Worm (Caenorhabditis elegans): Measurements from ENCODE around the gene nex-1.

Gene nex-1

ce11 chrIII:5234312-5234711 is 8.9 kb downstream of the nex-1 start, which contains the start of gene mrps-26:
Gene mrps-26, plus strand, starts transcription at chrIII:5234612.
- TF ChIP-seq unc-62 (GFP tag; optimal IDR thresholded peaks at IDR 0.05), result no peak

ce11 chrIII:5236104-5236503 is 10.7 kb downstream of the nex-1 start, which contains the start of gene prx-10:
Gene prx-10, plus strand, starts transcription at chrIII:5236404.
- no peak for TF ChIP-seq unc-62 (GFP tag; optimal IDR thresholded peaks at IDR 0.05)

- TF ChIP-seq unc-62 (GFP tag; optimal IDR thresholded peaks at IDR 0.05), result no peak
Observed at ce11 chrIII:5241854-5242253, 16.4 kb downstream of the nex-1 start.

ce11 chrIII:5244539-5244938 is 19.1 kb downstream of the nex-1 start, which contains the start of gene cnd-1:
Gene cnd-1, minus strand, starts transcription at chrIII:5244639.
- TF ChIP-seq unc-62 (GFP tag; optimal IDR thresholded peaks at IDR 0.05), result no peak

- no peak for TF ChIP-seq unc-62 (GFP tag; optimal IDR thresholded peaks at IDR 0.05)
Observed at ce11 chrIII:5245067-5245466, 19.6 kb downstream of the nex-1 start.

- TF ChIP-seq unc-62 (GFP tag; optimal IDR thresholded peaks at IDR 0.05), result no peak
Observed at ce11 chrIII:5248706-5249105, 23.3 kb downstream of the nex-1 start.

- no peak for TF ChIP-seq unc-62 (GFP tag; optimal IDR thresholded peaks at IDR 0.05)
Observed at ce11 chrIII:5254108-5254507, 28.7 kb downstream of the nex-1 start, which contains the start of the genes sumv-1 and gop-1. Gene sumv-1, minus strand, starts transcription at chrIII:5254187. Gene gop-1, plus strand, starts transcription at chrIII:5254438.

- TF ChIP-seq unc-62 (GFP tag; optimal IDR thresholded peaks at IDR 0.05), result no peak
Observed at ce11 chrIII:5258918-5259317, 33.5 kb downstream of the nex-1 start, which contains the start of gene gop-2. Gene gop-2, plus strand, starts transcription at chrIII:5259023.

- TF ChIP-seq unc-62 (GFP tag; optimal IDR thresholded peaks at IDR 0.05), result no peak
Observed at ce11 chrIII:5260394-5260793, 35.0 kb downstream of the nex-1 start, which contains the start of gene gop-3. Gene gop-3, plus strand, starts transcription at chrIII:5260694.

ce11 chrIII:5263299-5263993 is 38.0 kb downstream of the nex-1 start, which contains the start of the genes C34E10.9 and hap-1:
Gene C34E10.9, minus strand, starts transcription at chrIII:5263399.
Gene hap-1, plus strand, starts transcription at chrIII:5263943.
- no peak for TF ChIP-seq unc-62 (GFP tag; optimal IDR thresholded peaks at IDR 0.05)

ce11 chrIII:5264813-5265212 is 39.4 kb downstream of the nex-1 start, which contains the start of gene gro-1:
Gene gro-1, plus strand, starts transcription at chrIII:5265113.
- no peak for TF ChIP-seq unc-62 (GFP tag; optimal IDR thresholded peaks at IDR 0.05)

- no peak for TF ChIP-seq unc-62 (GFP tag; optimal IDR thresholded peaks at IDR 0.05)
Observed at ce11 chrIII:5267217-5267906, 41.9 kb downstream of the nex-1 start, which contains the start of gene ZC395.5. Gene ZC395.5, plus strand, starts transcription at chrIII:5267848.

ce11 chrIII:5268486-5268885 is 43.1 kb downstream of the nex-1 start:
- no peak for TF ChIP-seq unc-62 (GFP tag; optimal IDR thresholded peaks at IDR 0.05)

- TF ChIP-seq unc-62 (GFP tag; optimal IDR thresholded peaks at IDR 0.05), result no peak
Observed at ce11 chrIII:5269814-5270213, 44.4 kb downstream of the nex-1 start, which contains the start of gene ZC395.4. Gene ZC395.4, plus strand, starts transcription at chrIII:5270114.

- TF ChIP-seq unc-62 (GFP tag; optimal IDR thresholded peaks at IDR 0.05), result no peak
Observed at ce11 chrIII:5273396-5273857, 48.0 kb downstream of the nex-1 start, which contains the start of gene ztf-8. Gene ztf-8, minus strand, starts transcription at chrIII:5273471.

- no peak for TF ChIP-seq unc-62 (GFP tag; optimal IDR thresholded peaks at IDR 0.05)
Observed at ce11 chrIII:5274250-5274649, 48.8 kb downstream of the nex-1 start.
